Fruit fly (Drosophila melanogaster) whole organism, embryonic: Measurements from ENCODE around the gene POLDIP2.

Experiments
- CG4424 ChIP-seq: fragments of 200-800 bp; sonication (Bioruptor generic); optimal IDR thresholded peaks from 3 replicates; lab custom pipeline; 2016; ENCODE audit warnings: missing biosample characterization, missing genetic modification characterization
- Hmx ChIP-seq: fragments of 200-800 bp; sonication (Bioruptor generic); optimal IDR thresholded peaks from 2 replicates; lab custom pipeline; 2016; ENCODE audit warnings: missing biosample characterization, missing genetic modification characterization
- NK7.1 ChIP-seq: fragments of 200-800 bp; sonication (Bioruptor generic); optimal IDR thresholded peaks from 3 replicates; lab custom pipeline; 2016; ENCODE audit warnings: missing biosample characterization, missing genetic modification characterization
- btn ChIP-seq: fragments of 200-800 bp; sonication (Bioruptor generic); optimal IDR thresholded peaks from 2 replicates; lab custom pipeline; 2016; ENCODE audit warnings: missing biosample characterization, missing genetic modification characterization
- sqz ChIP-seq: fragments of 200-800 bp; sonication (Bioruptor generic); optimal IDR thresholded peaks from 3 replicates; lab custom pipeline; 2018; ENCODE audit warnings: missing biosample characterization, mild to moderate bottlenecking, missing genetic modification characterization
- wor ChIP-seq: fragments of 200-800 bp; sonication (Bioruptor generic); IDR thresholded peaks from 2 replicates; pipeline ENCODE4 v1.3.6; 2022; ENCODE audit warnings: missing biosample characterization, missing genetic modification characterization

DNA sequence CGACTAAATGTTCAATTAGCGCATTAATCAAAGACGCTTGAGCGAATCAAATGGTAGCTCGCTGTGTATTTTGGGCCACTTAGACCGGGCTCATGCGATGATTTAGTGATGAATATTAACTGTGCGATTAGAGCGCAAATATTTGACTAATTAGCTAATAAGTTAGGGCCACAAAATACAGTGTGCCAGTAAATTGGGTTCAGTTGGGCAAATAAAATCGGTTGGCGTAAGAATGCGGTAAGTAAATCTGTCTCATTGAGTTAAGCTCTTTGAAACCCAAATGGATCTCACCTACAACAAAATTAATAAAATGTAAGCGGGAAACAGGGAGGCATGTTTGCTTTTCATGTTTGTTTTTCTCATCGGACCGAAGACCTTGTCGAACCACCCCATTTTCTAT lies 47.1 kb upstream of the POLDIP2 start:
- TF ChIP-seq CG4424 (no peak), btn (no peak), NK7.1 (GFP tag; lab: Kevin White, UChicago) (no peak), Hmx (GFP tag; lab: Kevin White, UChicago) (no peak), sqz (GFP tag; lab: Kevin White, UChicago) (no peak), wor (GFP tag; lab: Robert Waterston, UW) (no peak)
